Worm (Caenorhabditis elegans): ENCODE measurements around the gene W06A7.2.

- TF ChIP-seq nhr-90 (tag; optimal IDR thresholded peaks at IDR 0.05; ENCODE audit: poor library complexity) (no peak), fkh-10 (GFP tag; optimal IDR thresholded peaks at IDR 0.05) (no peak), ztf-11 (tag; optimal IDR thresholded peaks at IDR 0.05) (no peak), ceh-82 (tag; optimal IDR thresholded peaks at IDR 0.05) (no peak), lin-13 (GFP tag; optimal IDR thresholded peaks at IDR 0.05) (no peak), ama-1 (optimal IDR thresholded peaks at IDR 0.05) (no peak), C16A3.4 (tag; optimal IDR thresholded peaks at IDR 0.05) (no peak), fos-1 (tag; optimal IDR thresholded peaks at IDR 0.05) (no peak), elt-2 (tag; optimal IDR thresholded peaks at IDR 0.05) (no peak), ets-5 (GFP tag; IDR thresholded peaks at IDR 0.05) (no peak), unc-62 (GFP tag; optimal IDR thresholded peaks at IDR 0.05) (no peak)
Observed at ce11 chrV:14793043-14793442, 28.6 kb upstream of the W06A7.2 start.
